Worm (Caenorhabditis elegans): ENCODE data around the gene F42G2.7.

DNA sequence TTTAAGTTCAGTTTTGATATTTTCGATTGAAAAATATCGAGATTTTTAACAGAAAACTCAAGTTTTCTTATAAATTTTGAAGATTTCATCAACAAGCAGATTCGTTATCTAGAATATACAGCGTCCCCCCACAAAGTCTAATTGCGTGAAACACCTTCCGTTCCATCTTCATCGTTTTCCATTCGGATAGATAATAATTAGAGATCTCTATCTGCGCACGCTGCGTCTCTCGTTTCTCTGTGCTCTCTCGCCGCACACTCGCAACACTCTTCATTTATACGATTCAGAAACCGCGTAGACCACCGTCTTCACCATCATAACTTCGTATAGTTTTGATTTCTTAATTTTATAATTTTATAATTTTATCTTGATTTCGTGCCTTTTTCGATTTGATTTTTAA is 18.8 kb downstream of the F42G2.7 start:
- TF ChIP-seq ama-1 (optimal IDR thresholded peaks at IDR 0.05) = no peak
- TF ChIP-seq ama-1 (GFP tag; optimal IDR thresholded peaks at IDR 0.05) = no peak
- TF ChIP-seq zfh-2 (GFP tag; conservative IDR thresholded peaks at IDR 0.05) = no peak
- no peak for TF ChIP-seq K11D2.4 (GFP tag; IDR thresholded peaks at IDR 0.05)
- no peak for TF ChIP-seq Y67H2A.10 (GFP tag; conservative IDR thresholded peaks at IDR 0.05)
- TF ChIP-seq C17E4.6 (GFP tag; IDR thresholded peaks at IDR 0.05) = no peak
- no peak for TF ChIP-seq lin-35 (GFP tag; optimal IDR thresholded peaks at IDR 0.05)
- no peak for TF ChIP-seq unc-130 (GFP tag; optimal IDR thresholded peaks at IDR 0.05)

Measured in whole organism, young adult.